Fruit fly (Drosophila melanogaster) whole organism, adult: ENCODE data around the gene CG9743.

Experiments
- CG12768 ChIP-seq: fragments of 200-800 bp; sonication (Bioruptor generic); optimal IDR thresholded peaks from 2 replicates; lab custom pipeline; 2017; ENCODE audit warnings: missing biosample characterization, missing genetic modification characterization, mild to moderate bottlenecking, moderate library complexity, missing genetic modification reagents
- CG14711 ChIP-seq: fragments of 200-800 bp; sonication (Bioruptor generic); optimal IDR thresholded peaks from 2 replicates; lab custom pipeline; 2018; ENCODE audit warnings: missing biosample characterization, mild to moderate bottlenecking, missing genetic modification characterization, moderate library complexity
- CG5204 ChIP-seq: fragments of 200-800 bp; sonication (Bioruptor generic); optimal IDR thresholded peaks from 2 replicates; lab custom pipeline; 2016; ENCODE audit warnings: missing biosample characterization, missing genetic modification characterization
- CG7045 ChIP-seq: fragments of 200-800 bp; sonication (Bioruptor generic); optimal IDR thresholded peaks from 2 replicates; lab custom pipeline; 2017; ENCODE audit warnings: missing biosample characterization, mild to moderate bottlenecking, missing genetic modification characterization
- CG7101 ChIP-seq: fragments of 200-800 bp; sonication (Bioruptor generic); optimal IDR thresholded peaks from 2 replicates; lab custom pipeline; 2018; ENCODE audit warnings: missing biosample characterization, mild to moderate bottlenecking, missing genetic modification characterization, moderate library complexity
- Crg-1 ChIP-seq: fragments of 200-800 bp; sonication (Bioruptor generic); optimal IDR thresholded peaks from 2 replicates; lab custom pipeline; 2016; ENCODE audit warnings: missing biosample characterization, missing genetic modification characterization
- cic ChIP-seq: fragments of 200-800 bp; sonication (Bioruptor generic); optimal IDR thresholded peaks from 2 replicates; lab custom pipeline; 2017; ENCODE audit warnings: missing biosample characterization, mild to moderate bottlenecking, missing genetic modification characterization, moderate library complexity
- cnc ChIP-seq, 2 experiments: fragments of >200 bp; optimal IDR thresholded peaks; 2 replicates each; lab custom pipeline; 2017
- kay ChIP-seq: fragments of 200-800 bp; sonication (Bioruptor generic); peaks from one replicate; lab custom pipeline; 2016; ENCODE audit warnings: missing biosample characterization, missing genetic modification characterization, borderline replicate concordance
- ovo ChIP-seq: fragments of 200-800 bp; sonication (Bioruptor generic); optimal IDR thresholded peaks from 2 replicates; lab custom pipeline; 2016; ENCODE audit warnings: missing biosample characterization, missing genetic modification characterization
- pad ChIP-seq: fragments of 200-800 bp; sonication (Bioruptor generic); optimal IDR thresholded peaks from 3 replicates; lab custom pipeline; 2017; ENCODE audit warnings: missing biosample characterization, missing genetic modification characterization, mild to moderate bottlenecking, moderate library complexity, missing genetic modification reagents

dm6 chr3R:30177494-30177893 lies 25.3 kb downstream of the CG9743 start, which contains the start of the genes CG1983 and CG15530:
- TF ChIP-seq cnc (optimal IDR thresholded peaks at IDR 0.05; lab: Kevin White, UChicago): no peak
- no peak for TF ChIP-seq pad (GFP tag; lab: Kevin White, UChicago)
- TF ChIP-seq Crg-1: no peak
- TF ChIP-seq cic (GFP tag; lab: Kevin White, UChicago): no peak
- peak; percentile 82 for TF ChIP-seq kay
- no peak for TF ChIP-seq ovo (GFP tag; lab: Kevin White, UChicago)
- no peak for TF ChIP-seq CG7101
- TF ChIP-seq CG12768 (GFP tag; lab: Kevin White, UChicago): no peak
- TF ChIP-seq CG14711 (tag; lab: Kevin White, UChicago): no peak
- no peak for TF ChIP-seq CG7045 (GFP tag; lab: Kevin White, UChicago)
- TF ChIP-seq CG5204 (GFP tag; lab: Kevin White, UChicago): no peak
